Fruit fly (Drosophila melanogaster) whole organism, embryonic: ENCODE data around the gene Ugt49B2.

Experiments used
- Atf3 ChIP-seq: fragments of 200-800 bp; sonication (Bioruptor generic); optimal IDR thresholded peaks from 3 replicates; lab custom pipeline; 2016; ENCODE audit warnings: missing biosample characterization, missing genetic modification characterization
- CG1024 ChIP-seq: fragments of 200-800 bp; sonication (Bioruptor generic); IDR thresholded peaks from 2 replicates; pipeline ENCODE4 v1.3.6; 2022; ENCODE audit warnings: missing biosample characterization, missing genetic modification characterization
- CG10267 ChIP-seq: fragments of 200-800 bp; sonication (Bioruptor generic); optimal IDR thresholded peaks from 2 replicates; lab custom pipeline; 2018; ENCODE audit warnings: missing biosample characterization, mild to moderate bottlenecking, missing genetic modification characterization, moderate library complexity
- CG10543 ChIP-seq: fragments of 200-800 bp; sonication (Bioruptor generic); optimal IDR thresholded peaks from 3 replicates; lab custom pipeline; 2017; ENCODE audit warnings: missing biosample characterization, mild to moderate bottlenecking, missing genetic modification characterization, moderate library complexity
- CG11085 ChIP-seq: fragments of 200-800 bp; sonication (Bioruptor generic); IDR thresholded peaks from 2 replicates; pipeline ENCODE4 v1.3.6; 2022; ENCODE audit warnings: missing biosample characterization, missing genetic modification characterization
- CG11695 ChIP-seq: fragments of 200-800 bp; sonication (Bioruptor generic); IDR thresholded peaks from 3 replicates; pipeline ENCODE4 v1.3.6; 2022; ENCODE audit warnings: missing biosample characterization, missing genetic modification characterization
- CG1233 ChIP-seq: fragments of 200-800 bp; sonication (Bioruptor generic); optimal IDR thresholded peaks from 4 replicates; lab custom pipeline; 2018; ENCODE audit warnings: missing biosample characterization, mild to moderate bottlenecking, missing genetic modification characterization
- CG13287 ChIP-seq: fragments of 200-800 bp; sonication (Bioruptor generic); IDR thresholded peaks from 2 replicates; pipeline ENCODE4 v1.3.6; 2022; ENCODE audit warnings: missing biosample characterization, missing genetic modification characterization; ENCODE audit not compliant: partially characterized antibody
- CG13775 ChIP-seq: fragments of 200-800 bp; sonication (Bioruptor generic); optimal IDR thresholded peaks from 3 replicates; lab custom pipeline; 2017; ENCODE audit warnings: missing biosample characterization, mild to moderate bottlenecking, missing genetic modification characterization
- CG15011 ChIP-seq: fragments of 200-800 bp; sonication (Bioruptor generic); optimal IDR thresholded peaks from 3 replicates; lab custom pipeline; 2018; ENCODE audit warnings: missing biosample characterization, mild to moderate bottlenecking, missing genetic modification characterization
- CG16779 ChIP-seq: fragments of 200-800 bp; sonication (Bioruptor generic); IDR thresholded peaks from 2 replicates; pipeline ENCODE4 v1.3.6; 2022; ENCODE audit warnings: missing biosample characterization, missing genetic modification characterization
- CG17328 ChIP-seq: fragments of 200-800 bp; sonication (Bioruptor generic); IDR thresholded peaks from 2 replicates; pipeline ENCODE4 v1.3.6; 2022; ENCODE audit warnings: missing biosample characterization, missing genetic modification characterization
- CG2202 ChIP-seq: fragments of 200-800 bp; sonication (Bioruptor generic); optimal IDR thresholded peaks from 2 replicates; lab custom pipeline; 2018; ENCODE audit warnings: missing biosample characterization, mild to moderate bottlenecking, missing genetic modification characterization
- CG30403 ChIP-seq: fragments of 200-800 bp; sonication (Bioruptor generic); optimal IDR thresholded peaks from 3 replicates; lab custom pipeline; 2016; ENCODE audit warnings: missing biosample characterization, missing genetic modification characterization
- CG3065 ChIP-seq: fragments of 200-800 bp; sonication (Bioruptor generic); optimal IDR thresholded peaks from 2 replicates; lab custom pipeline; 2016; ENCODE audit warnings: missing biosample characterization, missing genetic modification characterization
- CG33213 ChIP-seq: fragments of 200-800 bp; sonication (Bioruptor generic); optimal IDR thresholded peaks from 3 replicates; lab custom pipeline; 2016; ENCODE audit warnings: missing biosample characterization, missing genetic modification characterization
- CG4282 ChIP-seq: fragments of 200-800 bp; sonication (Bioruptor generic); optimal IDR thresholded peaks from 2 replicates; lab custom pipeline; 2016; ENCODE audit warnings: missing biosample characterization, missing genetic modification characterization
- CG4328 ChIP-seq: fragments of 200-800 bp; sonication (Bioruptor generic); optimal IDR thresholded peaks from 3 replicates; lab custom pipeline; 2017; ENCODE audit warnings: missing biosample characterization, missing genetic modification reagents, missing genetic modification characterization
- CG5245 ChIP-seq: fragments of 200-800 bp; sonication (Bioruptor generic); optimal IDR thresholded peaks from 3 replicates; lab custom pipeline; 2016; ENCODE audit warnings: missing biosample characterization, missing genetic modification characterization
- CG7839 ChIP-seq: fragments of 200-800 bp; sonication (Bioruptor generic); optimal IDR thresholded peaks from 3 replicates; lab custom pipeline; 2018; ENCODE audit warnings: missing biosample characterization, mild to moderate bottlenecking, missing genetic modification characterization, moderate library complexity
- CG8944 ChIP-seq: fragments of 200-800 bp; sonication (Bioruptor generic); optimal IDR thresholded peaks from 3 replicates; lab custom pipeline; 2016; ENCODE audit warnings: missing biosample characterization, missing genetic modification characterization
- CTCF ChIP-seq: fragments of 200-800 bp; sonication (Bioruptor generic); optimal IDR thresholded peaks from 2 replicates; lab custom pipeline; 2017; ENCODE audit warnings: missing biosample characterization, mild to moderate bottlenecking, missing genetic modification characterization, moderate library complexity
- Dip2 ChIP-seq: fragments of 200-800 bp; sonication (Bioruptor generic); IDR thresholded peaks from 2 replicates; pipeline ENCODE4 v1.3.6; 2022; ENCODE audit warnings: missing biosample characterization, missing genetic modification characterization
- Dp ChIP-seq: fragments of 200-800 bp; sonication (Bioruptor generic); optimal IDR thresholded peaks from 2 replicates; lab custom pipeline; 2018; ENCODE audit warnings: missing biosample characterization, mild to moderate bottlenecking, missing genetic modification characterization, moderate library complexity
- E2f2 ChIP-seq: fragments of 200-800 bp; sonication (Bioruptor generic); IDR thresholded peaks from 2 replicates; pipeline ENCODE4 v1.3.6; 2022; ENCODE audit warnings: missing biosample characterization, missing genetic modification characterization
- ERR ChIP-seq: fragments of 200-800 bp; sonication (Bioruptor generic); optimal IDR thresholded peaks from 2 replicates; lab custom pipeline; 2016; ENCODE audit warnings: missing biosample characterization, missing genetic modification characterization
- GATAe ChIP-seq: fragments of 200-800 bp; sonication (Bioruptor generic); conservative IDR thresholded peaks from 2 replicates; pipeline ENCODE4 v1.3.6; 2022; ENCODE audit warnings: missing biosample characterization, missing genetic modification characterization
- HmgZ ChIP-seq: fragments of 200-800 bp; sonication (Bioruptor generic); optimal IDR thresholded peaks from 2 replicates; lab custom pipeline; 2018; ENCODE audit warnings: missing biosample characterization, mild to moderate bottlenecking, missing genetic modification characterization
- Hr3 ChIP-seq: fragments of 200-800 bp; sonication (Bioruptor generic); optimal IDR thresholded peaks from 3 replicates; lab custom pipeline; 2016; ENCODE audit warnings: missing biosample characterization, missing genetic modification characterization
- Hsf ChIP-seq: fragments of 200-800 bp; sonication (Bioruptor generic); optimal IDR thresholded peaks from 3 replicates; lab custom pipeline; 2016; ENCODE audit warnings: missing biosample characterization, missing genetic modification characterization
- Lhr ChIP-seq: fragments of 200-800 bp; sonication (Bioruptor generic); optimal IDR thresholded peaks from 3 replicates; lab custom pipeline; 2017; ENCODE audit warnings: mild to moderate bottlenecking, missing biosample characterization, missing genetic modification reagents, missing genetic modification characterization
- Opbp ChIP-seq: fragments of 200-800 bp; sonication (Bioruptor generic); IDR thresholded peaks from 3 replicates; pipeline ENCODE4 v1.3.6; 2022; ENCODE audit warnings: missing biosample characterization, missing genetic modification characterization; ENCODE audit not compliant: partially characterized antibody
- Sox102F ChIP-seq: fragments of 200-800 bp; sonication (Bioruptor generic); optimal IDR thresholded peaks from 2 replicates; lab custom pipeline; 2018; ENCODE audit warnings: missing biosample characterization, mild to moderate bottlenecking, missing genetic modification characterization, moderate library complexity
- Tbp ChIP-seq: fragments of >200 bp; optimal IDR thresholded peaks from 2 replicates; lab custom pipeline; 2018; ENCODE audit warnings: missing biosample characterization, missing genetic modification characterization
- aop ChIP-seq: fragments of 200-800 bp; sonication (Bioruptor generic); IDR thresholded peaks from 2 replicates; pipeline ENCODE4 v1.3.6; 2022; ENCODE audit warnings: missing biosample characterization, missing genetic modification characterization
- caup ChIP-seq: fragments of 200-800 bp; sonication (Bioruptor generic); optimal IDR thresholded peaks from 3 replicates; lab custom pipeline; 2017; ENCODE audit warnings: missing biosample characterization, mild to moderate bottlenecking, missing genetic modification characterization, moderate library complexity; ENCODE audit not compliant: severe bottlenecking
- chif ChIP-seq, 2 experiments: fragments of 200-800 bp; sonication (Bioruptor generic); optimal IDR thresholded peaks; 3 replicates each; lab custom pipeline; 2016; ENCODE audit warnings: missing biosample characterization in 2 of 2, missing genetic modification characterization in 2 of 2
- chn ChIP-seq: fragments of 200-800 bp; sonication (Bioruptor generic); optimal IDR thresholded peaks from 2 replicates; lab custom pipeline; 2016; ENCODE audit warnings: missing biosample characterization, missing genetic modification characterization
- cwo ChIP-seq: fragments of 200-800 bp; sonication (Bioruptor generic); optimal IDR thresholded peaks from 3 replicates; lab custom pipeline; 2017; ENCODE audit warnings: missing biosample characterization, missing genetic modification characterization, mild to moderate bottlenecking, moderate library complexity, missing genetic modification reagents
- danr ChIP-seq: fragments of 200-800 bp; sonication (Bioruptor generic); IDR thresholded peaks from 2 replicates; pipeline ENCODE4 v1.3.6; 2022; ENCODE audit warnings: missing biosample characterization, missing genetic modification characterization
- dimm ChIP-seq: fragments of 200-800 bp; sonication (Bioruptor generic); IDR thresholded peaks from 2 replicates; pipeline ENCODE4 v1.3.6; 2022; ENCODE audit warnings: missing biosample characterization, missing genetic modification characterization
- emc ChIP-seq: fragments of 200-800 bp; sonication (Bioruptor generic); optimal IDR thresholded peaks from 2 replicates; lab custom pipeline; 2016; ENCODE audit warnings: missing biosample characterization, missing genetic modification characterization
- h ChIP-seq: fragments of >200 bp; optimal IDR thresholded peaks from 2 replicates; lab custom pipeline; 2017
- jigr1 ChIP-seq: fragments of 200-800 bp; sonication (Bioruptor generic); IDR thresholded peaks from 3 replicates; pipeline ENCODE4 v1.3.6; 2022; ENCODE audit warnings: missing biosample characterization, missing genetic modification characterization
- otp ChIP-seq: fragments of 200-800 bp; sonication (Bioruptor generic); IDR thresholded peaks from 3 replicates; pipeline ENCODE4, ENCODE4 v1.3.6; 2022; ENCODE audit warnings: missing biosample characterization, missing genetic modification characterization
- pb ChIP-seq: fragments of 200-800 bp; sonication (Bioruptor generic); optimal IDR thresholded peaks from 3 replicates; lab custom pipeline; 2016; ENCODE audit warnings: missing biosample characterization, missing genetic modification characterization
- prd ChIP-seq, 3 experiments: fragments of >200 bp in 2 of 3; fragments of 200-800 bp in 1 of 3; sonication (Bioruptor generic) in 1 of 3; optimal IDR thresholded peaks in 2 of 3; IDR thresholded peaks in 1 of 3; 2 replicates in 2 of 3; 3 replicates in 1 of 3; pipeline versions ENCODE4 v1.3.6 to Lab custom; 2017 to 2022; ENCODE audit warnings: missing biosample characterization in 1 of 3, missing genetic modification characterization in 1 of 3
- pros ChIP-seq: fragments of 200-800 bp; sonication (Bioruptor generic); optimal IDR thresholded peaks from 3 replicates; lab custom pipeline; 2019; ENCODE audit warnings: missing biosample characterization, mild to moderate bottlenecking, missing genetic modification characterization, moderate library complexity
- slou ChIP-seq: fragments of 200-800 bp; sonication (Bioruptor generic); optimal IDR thresholded peaks from 3 replicates; lab custom pipeline; 2016; ENCODE audit warnings: missing biosample characterization, missing genetic modification characterization
- tap ChIP-seq: fragments of 200-800 bp; optimal IDR thresholded peaks from 3 replicates; lab custom pipeline; 2019; ENCODE audit warnings: missing biosample characterization, mild to moderate bottlenecking, missing genetic modification characterization, moderate library complexity
- tgo ChIP-seq: fragments of 200-800 bp; sonication (Bioruptor generic); IDR thresholded peaks from 3 replicates; pipeline ENCODE4 v1.3.6; 2022; ENCODE audit warnings: missing biosample characterization, missing genetic modification characterization
- twi ChIP-seq: fragments of 200-800 bp; optimal IDR thresholded peaks from 2 replicates; lab custom pipeline; 2019; ENCODE audit warnings: missing biosample characterization, mild to moderate bottlenecking, missing genetic modification characterization, moderate library complexity
- vvl ChIP-seq: fragments of 200-800 bp; sonication (Bioruptor generic); IDR thresholded peaks from 2 replicates; pipeline ENCODE4 v1.3.6; 2022; ENCODE audit warnings: missing biosample characterization, missing genetic modification characterization

Gene Ugt49B2

dm6 chr3R:21386132-21386531, 13.4 kb downstream of the Ugt49B2 start (continued):
- no peak for TF ChIP-seq CG30403 (GFP tag; lab: Kevin White, UChicago)
- no peak for TF ChIP-seq Hsf (GFP tag; lab: Kevin White, UChicago)
- TF ChIP-seq CTCF (GFP tag; lab: Kevin White, UChicago) = peak; percentile 78
- TF ChIP-seq CG8944 (GFP tag; lab: Kevin White, UChicago) = no peak
- TF ChIP-seq CG7839 = no peak
- TF ChIP-seq CG15011 (GFP tag; lab: Kevin White, UChicago) = no peak
- no peak for TF ChIP-seq CG13775 (GFP tag; lab: Kevin White, UChicago)
- TF ChIP-seq tgo = no peak
- TF ChIP-seq E2f2 (GFP tag; lab: Robert Waterston, UW) = peak; percentile 69
- no peak for TF ChIP-seq ERR
- TF ChIP-seq Opbp = peak; percentile 70
- TF ChIP-seq CG13287 (GFP tag; lab: Robert Waterston, UW) = peak; percentile 58; the same call in 1 of the 2 replicates
- TF ChIP-seq CG1024 = no peak
- no peak for TF ChIP-seq CG3065 (GFP tag; lab: Kevin White, UChicago)
- no peak for TF ChIP-seq h (lab: Kevin White, UChicago)
- TF ChIP-seq Dp (GFP tag; lab: Kevin White, UChicago) = peak; percentile 46
- TF ChIP-seq HmgZ (tag; lab: Kevin White, UChicago) = peak; percentile 37
- no peak for TF ChIP-seq chn (GFP tag; lab: Kevin White, UChicago)
- no peak for TF ChIP-seq twi (tag; lab: Kevin White, UChicago)
- TF ChIP-seq Tbp (GFP tag; lab: Kevin White, UChicago) = no peak
- peak; percentile 24 for TF ChIP-seq CG10267 (tag; lab: Kevin White, UChicago)
- peak; percentile 64 for TF ChIP-seq CG33213 (GFP tag; lab: Kevin White, UChicago)
- no peak for TF ChIP-seq cwo (GFP tag; lab: Kevin White, UChicago)
- no peak for TF ChIP-seq CG11695
- TF ChIP-seq vvl (GFP tag; lab: Robert Waterston, UW) = peak; percentile 95
- no peak for TF ChIP-seq slou (GFP tag; lab: Kevin White, UChicago)
- no peak for TF ChIP-seq CG2202 (tag; lab: Kevin White, UChicago)
- TF ChIP-seq pb = no peak
- no peak for TF ChIP-seq CG11085 (GFP tag; lab: Robert Waterston, UW)
- TF ChIP-seq danr (GFP tag; lab: Robert Waterston, UW) = no peak
- TF ChIP-seq CG16779 (GFP tag; lab: Robert Waterston, UW) = no peak
- TF ChIP-seq caup (GFP tag; lab: Kevin White, UChicago) = no peak
- no peak for TF ChIP-seq CG5245 (GFP tag; lab: Kevin White, UChicago)
- peak; percentile 89 for TF ChIP-seq Lhr (GFP tag; lab: Kevin White, UChicago)
- no peak for TF ChIP-seq CG10543 (GFP tag; lab: Kevin White, UChicago)
- no peak for TF ChIP-seq Atf3 (GFP tag; lab: Kevin White, UChicago)
- no peak for TF ChIP-seq aop (GFP tag; lab: Robert Waterston, UW)
- TF ChIP-seq otp = no peak
- TF ChIP-seq CG4282 (GFP tag; lab: Kevin White, UChicago) = no peak
- TF ChIP-seq CG4328 (GFP tag; lab: Kevin White, UChicago) = no peak
- no peak for TF ChIP-seq pros (GFP tag; lab: Kevin White, UChicago)
- TF ChIP-seq Dip2 = no peak
- no peak for TF ChIP-seq jigr1 (GFP tag; lab: Robert Waterston, UW)
- TF ChIP-seq chif (GFP tag; optimal IDR thresholded peaks at IDR 0.05; lab: Kevin White, UChicago) = peak in 1 of 2 experiments; percentile 25
- TF ChIP-seq dimm (GFP tag; lab: Robert Waterston, UW) = no peak
- no peak for TF ChIP-seq Sox102F (GFP tag; lab: Kevin White, UChicago)
- no peak for TF ChIP-seq prd (optimal IDR thresholded peaks at IDR 0.05; lab: Kevin White, UChicago)
- TF ChIP-seq prd (GFP tag; IDR thresholded peaks at IDR 0.05; lab: Robert Waterston, UW) = no peak
- TF ChIP-seq GATAe (GFP tag; lab: Robert Waterston, UW) = no peak
- TF ChIP-seq tap = no peak
- TF ChIP-seq emc (GFP tag; lab: Kevin White, UChicago) = no peak
- TF ChIP-seq Hr3 (GFP tag; lab: Kevin White, UChicago) = no peak
- TF ChIP-seq CG1233 (GFP tag; lab: Kevin White, UChicago) = no peak
- TF ChIP-seq CG17328 (GFP tag; lab: Robert Waterston, UW) = no peak
